Worm (Caenorhabditis elegans) whole organism, mixed stage, embryonic: ENCODE measurements around the gene B0457.4.

ENCODE experiments used
- blmp-1 ChIP-seq: fragments of 150-350 bp; optimal IDR thresholded peaks from 2 replicates; lab custom pipeline; 2014; ENCODE audit warnings: missing biosample characterization, missing genetic modification characterization
- ces-1 ChIP-seq: fragments of 150-350 bp; optimal IDR thresholded peaks from 2 replicates; lab custom pipeline; 2014; ENCODE audit warnings: missing biosample characterization, missing genetic modification reagents, missing genetic modification characterization
- lin-13 ChIP-seq: fragments of 150-350 bp; optimal IDR thresholded peaks from 2 replicates; lab custom pipeline; 2014; ENCODE audit warnings: missing biosample characterization, missing genetic modification characterization
- lsy-2 ChIP-seq: fragments of 150-350 bp; optimal IDR thresholded peaks from 2 replicates; lab custom pipeline; 2014; ENCODE audit warnings: missing biosample characterization, missing genetic modification characterization
- nhr-237 ChIP-seq: fragments of 150-350 bp; optimal IDR thresholded peaks from 2 replicates; lab custom pipeline; 2014; ENCODE audit warnings: missing biosample characterization, missing genetic modification characterization
- nhr-76 ChIP-seq: sonication (generic microtip); optimal IDR thresholded peaks from 2 replicates; lab custom pipeline; 2017; ENCODE audit warnings: missing biosample characterization, missing genetic modification characterization
- pha-4 ChIP-seq: fragments of 150-350 bp; optimal IDR thresholded peaks from 2 replicates; lab custom pipeline; 2018; ENCODE audit warnings: missing biosample characterization, missing genetic modification reagents, missing genetic modification characterization
- sem-2 ChIP-seq: fragments of 200-800 bp; sonication (Bioruptor generic); optimal IDR thresholded peaks from 2 replicates; lab custom pipeline; 2018; ENCODE audit warnings: mild to moderate bottlenecking, missing genetic modification characterization, missing compliant biosample characterization
- unc-39 ChIP-seq: fragments of 150-350 bp; optimal IDR thresholded peaks from 2 replicates; lab custom pipeline; 2014; ENCODE audit warnings: missing biosample characterization, missing genetic modification characterization
- ztf-11 ChIP-seq: fragments of 150-350 bp; optimal IDR thresholded peaks from 2 replicates; lab custom pipeline; 2014; ENCODE audit warnings: missing biosample characterization, missing genetic modification characterization

DNA sequence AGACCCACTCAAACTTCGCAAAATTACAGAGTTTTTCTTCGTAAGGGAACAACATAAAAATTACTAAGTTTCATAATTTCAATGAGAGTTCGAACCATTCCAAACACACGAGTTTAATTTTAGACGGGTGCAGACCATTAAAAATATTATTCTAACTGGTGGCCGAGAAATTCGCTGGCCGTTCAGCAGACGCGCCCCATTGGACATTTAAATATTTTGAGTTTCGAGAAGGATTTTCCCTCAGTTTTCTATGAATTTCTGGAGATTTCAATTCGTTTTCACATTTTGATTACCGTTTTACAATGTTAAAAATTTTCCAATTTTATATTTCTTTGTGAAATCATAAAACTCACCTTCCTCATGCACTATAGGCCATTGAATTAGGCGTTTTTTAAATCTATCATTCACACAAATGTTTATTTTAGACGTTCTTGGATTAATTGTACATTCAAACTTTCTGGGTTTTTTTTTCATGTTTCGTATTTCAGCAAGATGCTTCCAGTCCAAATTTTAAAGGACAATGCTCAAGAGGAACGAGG is 15.5 kb upstream of the B0457.4 start, which contains the start of gene cct-2:
- TF ChIP-seq nhr-76 (tag; lab: Kevin White, UChicago) = no peak
- peak; percentile 41 for TF ChIP-seq ces-1 (GFP tag; lab: Kevin White, UChicago)
- no peak for TF ChIP-seq unc-39 (tag; lab: Kevin White, UChicago)
- TF ChIP-seq ztf-11 (tag; lab: Kevin White, UChicago) = no peak
- TF ChIP-seq lsy-2 (tag; lab: Kevin White, UChicago) = peak; percentile 30
- TF ChIP-seq nhr-237 (tag; lab: Kevin White, UChicago) = peak; percentile 32
- peak; percentile 4 for TF ChIP-seq pha-4 (tag; lab: Kevin White, UChicago)
- TF ChIP-seq blmp-1 = no peak
- TF ChIP-seq sem-2 (GFP tag; lab: Kevin White, UChicago) = no peak
- TF ChIP-seq lin-13 (tag; lab: Kevin White, UChicago) = no peak
